Worm (Caenorhabditis elegans) whole organism, L4 larva: ENCODE results near the gene Y39E4B.6.

Experiments
- F10B5.3 ChIP-seq: sonication (generic microtip); optimal IDR thresholded peaks from 2 replicates; lab custom pipeline; 2016; ENCODE audit warnings: mild to moderate bottlenecking, missing genetic modification characterization, missing compliant biosample characterization
- F26F4.8 ChIP-seq: fragments of 200-800 bp; sonication (Bioruptor generic); conservative IDR thresholded peaks from 2 replicates; pipeline ENCODE4 v1.3.6; 2022; ENCODE audit warnings: missing genetic modification characterization, missing compliant biosample characterization
- F44E2.7 ChIP-seq: fragments of 200-800 bp; sonication (Bioruptor generic); IDR thresholded peaks from 2 replicates; pipeline ENCODE4 v2.1.2; 2022; ENCODE audit warnings: missing genetic modification characterization, missing compliant biosample characterization
- F49E8.2 ChIP-seq: sonication (generic microtip); optimal IDR thresholded peaks from 2 replicates; lab custom pipeline; 2016; ENCODE audit warnings: missing compliant biosample characterization, mild to moderate bottlenecking, missing genetic modification characterization, borderline replicate concordance
- R02D3.7 ChIP-seq: fragments of 150-350 bp; sonication (generic microtip); optimal IDR thresholded peaks from 3 replicates; lab custom pipeline; 2014; ENCODE audit warnings: missing biosample characterization, missing genetic modification characterization
- Y105C5A.15 ChIP-seq: fragments of 200-800 bp; sonication (Bioruptor generic); IDR thresholded peaks from 2 replicates; pipeline ENCODE4 v1.3.6; 2022; ENCODE audit warnings: missing genetic modification characterization, missing compliant biosample characterization
- Y5F2A.4 ChIP-seq: fragments of 200-800 bp; sonication (Bioruptor generic); optimal IDR thresholded peaks from 2 replicates; lab custom pipeline; 2018; ENCODE audit warnings: mild to moderate bottlenecking, missing genetic modification characterization, missing compliant biosample characterization
- ZK546.5 ChIP-seq, 2 experiments: sonication (generic microtip); optimal IDR thresholded peaks; 2 replicates each; lab custom pipeline; 2017; ENCODE audit warnings: missing biosample characterization in 2 of 2, missing genetic modification characterization in 2 of 2
- attf-4 ChIP-seq: sonication (generic microtip); optimal IDR thresholded peaks from 3 replicates; lab custom pipeline; 2017; ENCODE audit warnings: missing biosample characterization, missing genetic modification characterization
- ceh-28 ChIP-seq: fragments of 150-350 bp; optimal IDR thresholded peaks from 2 replicates; lab custom pipeline; 2014; ENCODE audit warnings: missing biosample characterization, missing genetic modification reagents, missing genetic modification characterization
- ceh-44 ChIP-seq: fragments of 200-800 bp; sonication (Bioruptor generic); IDR thresholded peaks from 2 replicates; pipeline ENCODE4 v1.3.6; 2022; ENCODE audit warnings: missing genetic modification reagents, missing genetic modification characterization, missing compliant biosample characterization
- ceh-82 ChIP-seq: sonication (generic microtip); optimal IDR thresholded peaks from 2 replicates; lab custom pipeline; 2017; ENCODE audit warnings: missing biosample characterization, missing genetic modification characterization
- daf-16 ChIP-seq, 3 experiments: sonication (generic microtip); optimal IDR thresholded peaks; 2 replicates each; lab custom pipeline; 2016 to 2017; ENCODE audit warnings: missing genetic modification characterization in 3 of 3, missing genetic modification reagents in 3 of 3, mild to moderate bottlenecking in 2 of 3, missing compliant biosample characterization in 2 of 3, missing biosample characterization in 1 of 3, moderate library complexity in 1 of 3
- daf-19 ChIP-seq: fragments of 200-800 bp; sonication (Bioruptor generic); conservative IDR thresholded peaks from 2 replicates; pipeline ENCODE4 v1.3.6; 2022; ENCODE audit warnings: missing genetic modification characterization, missing compliant biosample characterization
- daf-8 ChIP-seq: fragments of 200-800 bp; sonication (Bioruptor generic); IDR thresholded peaks from 2 replicates; pipeline ENCODE4 v1.3.6; 2022; ENCODE audit warnings: missing genetic modification characterization, missing compliant biosample characterization
- dmd-6 ChIP-seq: fragments of 200-800 bp; sonication (Bioruptor generic); IDR thresholded peaks from 2 replicates; pipeline ENCODE4 v1.3.6; 2022; ENCODE audit warnings: missing genetic modification reagents, missing genetic modification characterization, missing compliant biosample characterization
- dve-1 ChIP-seq: sonication (generic microtip); optimal IDR thresholded peaks from 2 replicates; lab custom pipeline; 2017; ENCODE audit warnings: antibody characterized with exemption, mild to moderate bottlenecking, missing genetic modification characterization, missing compliant biosample characterization; ENCODE audit not compliant: insufficient read depth
- fkh-10 ChIP-seq: fragments of 150-350 bp; optimal IDR thresholded peaks from 2 replicates; lab custom pipeline; 2014; ENCODE audit warnings: missing biosample characterization, missing genetic modification reagents, missing genetic modification characterization
- fos-1 ChIP-seq: fragments of 150-350 bp; optimal IDR thresholded peaks from 2 replicates; lab custom pipeline; 2014; ENCODE audit warnings: missing biosample characterization, missing genetic modification characterization
- hmg-1.1 ChIP-seq: fragments of 200-800 bp; sonication (Bioruptor generic); IDR thresholded peaks from 2 replicates; pipeline ENCODE4 v1.3.6; 2022; ENCODE audit warnings: missing genetic modification reagents, missing genetic modification characterization, missing compliant biosample characterization
- jun-1 ChIP-seq: fragments of 150-350 bp; optimal IDR thresholded peaks from 2 replicates; lab custom pipeline; 2014; ENCODE audit warnings: missing biosample characterization, missing genetic modification reagents, missing genetic modification characterization
- lin-1 ChIP-seq: fragments of 200-800 bp; sonication (Bioruptor generic); IDR thresholded peaks from 2 replicates; pipeline ENCODE4 v1.3.6; 2022; ENCODE audit warnings: missing genetic modification reagents, missing genetic modification characterization, missing compliant biosample characterization
- lin-13 ChIP-seq: fragments of 150-350 bp; optimal IDR thresholded peaks from 2 replicates; lab custom pipeline; 2014; ENCODE audit warnings: missing biosample characterization, missing genetic modification reagents, missing genetic modification characterization
- lin-39 ChIP-seq: fragments of 150-350 bp; optimal IDR thresholded peaks from 2 replicates; lab custom pipeline; 2014; ENCODE audit warnings: missing biosample characterization, missing genetic modification reagents, missing genetic modification characterization
- lir-3 ChIP-seq: sonication (generic microtip); optimal IDR thresholded peaks from 2 replicates; lab custom pipeline; 2016; ENCODE audit warnings: mild to moderate bottlenecking, missing genetic modification characterization, missing compliant biosample characterization
- madf-5 ChIP-seq, 2 experiments: fragments of 200-800 bp; sonication (Bioruptor generic); IDR thresholded peaks; 2 replicates each; pipeline ENCODE4 v1.3.6; 2022; ENCODE audit warnings: missing compliant biosample characterization in 2 of 2, missing genetic modification characterization in 2 of 2
- mes-2 ChIP-seq: sonication (generic microtip); optimal IDR thresholded peaks from 2 replicates; lab custom pipeline; 2016; ENCODE audit warnings: missing genotype, mild to moderate bottlenecking, missing genetic modification characterization, missing compliant biosample characterization; ENCODE audit not compliant: poor library complexity, severe bottlenecking
- mxl-2 ChIP-seq: fragments of 200-800 bp; sonication (Bioruptor generic); conservative IDR thresholded peaks from 2 replicates; pipeline ENCODE4 v1.3.6; 2022; ENCODE audit warnings: missing genetic modification reagents, missing genetic modification characterization, missing compliant biosample characterization
- mxl-3 ChIP-seq: fragments of 200-800 bp; sonication (Bioruptor generic); optimal IDR thresholded peaks from 2 replicates; lab custom pipeline; 2018; ENCODE audit warnings: mild to moderate bottlenecking, missing genetic modification characterization, missing compliant biosample characterization
- nhr-10 ChIP-seq: fragments of 150-350 bp; optimal IDR thresholded peaks from 2 replicates; lab custom pipeline; 2014; ENCODE audit warnings: missing biosample characterization, missing genetic modification characterization
- nhr-102 ChIP-seq: sonication (generic microtip); optimal IDR thresholded peaks from 2 replicates; lab custom pipeline; 2016; ENCODE audit warnings: mild to moderate bottlenecking, missing genetic modification characterization, moderate library complexity, missing compliant biosample characterization
- nhr-111 ChIP-seq: fragments of 200-800 bp; sonication (Bioruptor generic); optimal IDR thresholded peaks from 2 replicates; lab custom pipeline; 2018; ENCODE audit warnings: mild to moderate bottlenecking, missing genetic modification characterization, missing compliant biosample characterization
- nhr-25 ChIP-seq: sonication (generic microtip); optimal IDR thresholded peaks from 2 replicates; lab custom pipeline; 2017; ENCODE audit warnings: missing genetic modification characterization, mild to moderate bottlenecking, missing compliant biosample characterization, antibody characterized with exemption, moderate library complexity, borderline replicate concordance; ENCODE audit not compliant: insufficient read depth
- nhr-28 ChIP-seq: fragments of 150-350 bp; optimal IDR thresholded peaks from 2 replicates; lab custom pipeline; 2014; ENCODE audit warnings: missing biosample characterization, missing genetic modification characterization
- nhr-41 ChIP-seq: fragments of 200-800 bp; sonication (Bioruptor generic); IDR thresholded peaks from 2 replicates; pipeline ENCODE4 v1.3.6; 2022; ENCODE audit warnings: missing genetic modification reagents, missing genetic modification characterization, missing compliant biosample characterization
- nhr-6 ChIP-seq: fragments of 150-350 bp; optimal IDR thresholded peaks from 2 replicates; lab custom pipeline; 2014; ENCODE audit warnings: missing biosample characterization, missing genetic modification characterization
- nhr-77 ChIP-seq: fragments of 150-350 bp; optimal IDR thresholded peaks from 2 replicates; lab custom pipeline; 2014; ENCODE audit warnings: missing biosample characterization, missing genetic modification characterization
- pha-4 ChIP-seq, 2 experiments: fragments of 150-350 bp in 1 of 2; fragments of 200-800 bp in 1 of 2; sonication (Bioruptor generic) in 1 of 2; IDR thresholded peaks in 1 of 2; optimal IDR thresholded peaks in 1 of 2; 2 replicates each; pipeline versions ENCODE4 v1.3.6 to Lab custom; 2014 to 2022; ENCODE audit warnings: missing genetic modification characterization in 2 of 2, missing genetic modification reagents in 2 of 2, missing biosample characterization in 1 of 2, missing compliant biosample characterization in 1 of 2
- saeg-2 ChIP-seq: fragments of 200-800 bp; sonication (Bioruptor generic); IDR thresholded peaks from 2 replicates; pipeline ENCODE4 v1.3.6; 2022; ENCODE audit warnings: missing genetic modification reagents, missing genetic modification characterization, missing compliant biosample characterization
- set-16 ChIP-seq: fragments of 200-800 bp; sonication (Bioruptor generic); IDR thresholded peaks from 2 replicates; pipeline ENCODE4 v1.3.6; 2022; ENCODE audit warnings: missing genetic modification reagents, missing genetic modification characterization, missing compliant biosample characterization
- skn-1 ChIP-seq: fragments of 150-350 bp; optimal IDR thresholded peaks from 2 replicates; lab custom pipeline; 2014; ENCODE audit warnings: missing biosample characterization, missing genetic modification characterization
- spr-1 ChIP-seq: sonication (generic microtip); optimal IDR thresholded peaks from 2 replicates; lab custom pipeline; 2016; ENCODE audit warnings: mild to moderate bottlenecking, missing genetic modification characterization, missing compliant biosample characterization
- unc-39 ChIP-seq: sonication (generic microtip); optimal IDR thresholded peaks from 2 replicates; lab custom pipeline; 2017; ENCODE audit warnings: missing biosample characterization, missing genetic modification characterization
- vab-7 ChIP-seq: fragments of 200-800 bp; sonication (Bioruptor generic); IDR thresholded peaks from 2 replicates; pipeline ENCODE4 v1.3.6; 2022; ENCODE audit warnings: missing genetic modification reagents, missing genetic modification characterization, missing compliant biosample characterization
- zag-1 ChIP-seq: fragments of 150-350 bp; optimal IDR thresholded peaks from 2 replicates; lab custom pipeline; 2014; ENCODE audit warnings: missing biosample characterization, missing genetic modification characterization
- zfp-3 ChIP-seq: fragments of 200-800 bp; sonication (Bioruptor generic); conservative IDR thresholded peaks from 2 replicates; pipeline ENCODE4 v1.3.6; 2022; ENCODE audit warnings: missing genetic modification reagents, missing genetic modification characterization, missing compliant biosample characterization
- zip-11 ChIP-seq: fragments of 200-800 bp; sonication (Bioruptor generic); IDR thresholded peaks from 2 replicates; pipeline ENCODE4 v1.3.6; 2022; ENCODE audit warnings: missing genetic modification characterization, missing compliant biosample characterization
- zip-2 ChIP-seq: fragments of 150-350 bp; optimal IDR thresholded peaks from 2 replicates; lab custom pipeline; 2014; ENCODE audit warnings: missing biosample characterization, missing genetic modification characterization
- ztf-11 ChIP-seq: fragments of 150-350 bp; optimal IDR thresholded peaks from 2 replicates; lab custom pipeline; 2014; ENCODE audit warnings: missing biosample characterization, missing genetic modification characterization

Gene Y39E4B.6

ce11 chrIII:13070548-13071050 lies at the start of gene Y39E4B.6 (continued):
- TF ChIP-seq pha-4 (GFP tag; IDR thresholded peaks at IDR 0.05; lab: Robert Waterston, UW) (peak; percentile 86), pha-4 (tag; optimal IDR thresholded peaks at IDR 0.05; lab: Kevin White, UChicago) (no peak), nhr-111 (no peak), ceh-28 (tag; lab: Kevin White, UChicago) (no peak), ceh-82 (tag; lab: Kevin White, UChicago) (no peak), hmg-1.1 (peak; percentile 98), nhr-6 (peak; percentile 79), ZK546.5 (tag; optimal IDR thresholded peaks at IDR 0.05; lab: Kevin White, UChicago) (peak in 1 of 2 experiments; percentile 61), mes-2 (tag; lab: Kevin White, UChicago) (peak; percentile 90), mxl-2 (GFP tag; lab: Robert Waterston, UW) (peak; percentile 63; the same call in 1 of the 2 replicates), zip-11 (GFP tag; lab: Robert Waterston, UW) (0 out of 2 replicates have a peak, but pooled peaks have one; percentile 7), ztf-11 (tag; lab: Kevin White, UChicago) (no peak), lin-1 (GFP tag; lab: Robert Waterston, UW) (peak; percentile 68; the same call in 1 of the 2 replicates), Y5F2A.4 (GFP tag; lab: Kevin White, UChicago) (peak; percentile 51), jun-1 (tag; lab: Kevin White, UChicago) (peak; percentile 88), Y105C5A.15 (no peak), fkh-10 (peak; percentile 94), mxl-3 (peak; percentile 97), vab-7 (GFP tag; lab: Robert Waterston, UW) (peak; percentile 94), daf-19 (GFP tag; lab: Robert Waterston, UW) (no peak), madf-5 (GFP tag; IDR thresholded peaks at IDR 0.05; lab: Robert Waterston, UW) (peak in 1 of 2 experiments; percentile 49; a peak in 1 of 4 replicates), skn-1 (tag; lab: Kevin White, UChicago) (no peak), unc-39 (tag; lab: Kevin White, UChicago) (no peak), lin-39 (peak; percentile 79), lir-3 (peak; percentile 12), fos-1 (tag; lab: Kevin White, UChicago) (no peak), F49E8.2 (tag; lab: Kevin White, UChicago) (no peak), zip-2 (tag; lab: Kevin White, UChicago) (no peak), saeg-2 (GFP tag; lab: Robert Waterston, UW) (peak; percentile 79; the same call in 1 of the 2 replicates), daf-16 (GFP tag; optimal IDR thresholded peaks at IDR 0.05; lab: Kevin White, UChicago) (peak in 1 of 2 experiments; percentile 17), daf-16 (tag; optimal IDR thresholded peaks at IDR 0.05; lab: Kevin White, UChicago) (peak; percentile 47), nhr-28 (peak; percentile 98), dmd-6 (GFP tag; lab: Robert Waterston, UW) (peak; percentile 98), lin-13 (GFP tag; lab: Kevin White, UChicago) (peak; percentile 92), attf-4 (tag; lab: Kevin White, UChicago) (no peak), nhr-102 (peak; percentile 88), F10B5.3 (tag; lab: Kevin White, UChicago) (no peak), set-16 (GFP tag; lab: Robert Waterston, UW) (peak; percentile 97), nhr-10 (tag; lab: Kevin White, UChicago) (peak; percentile 81), nhr-25 (peak; percentile 93), F44E2.7 (GFP tag; lab: Robert Waterston, UW) (no peak), nhr-41 (peak; percentile 77; the same call in 1 of the 2 replicates), nhr-77 (tag; lab: Kevin White, UChicago) (peak; percentile 98), daf-8 (GFP tag; lab: Robert Waterston, UW) (0 out of 2 replicates have a peak, but pooled peaks have one; percentile 53), F26F4.8 (GFP tag; lab: Robert Waterston, UW) (no peak), dve-1 (peak; percentile 95), R02D3.7 (no peak), ceh-44 (no peak), spr-1 (tag; lab: Kevin White, UChicago) (peak; percentile 90), zfp-3 (peak; percentile 87), zag-1 (tag; lab: Kevin White, UChicago) (no peak)
